Fruit fly (Drosophila melanogaster): Measurements from ENCODE around the gene Drak.

Drak gene

DNA sequence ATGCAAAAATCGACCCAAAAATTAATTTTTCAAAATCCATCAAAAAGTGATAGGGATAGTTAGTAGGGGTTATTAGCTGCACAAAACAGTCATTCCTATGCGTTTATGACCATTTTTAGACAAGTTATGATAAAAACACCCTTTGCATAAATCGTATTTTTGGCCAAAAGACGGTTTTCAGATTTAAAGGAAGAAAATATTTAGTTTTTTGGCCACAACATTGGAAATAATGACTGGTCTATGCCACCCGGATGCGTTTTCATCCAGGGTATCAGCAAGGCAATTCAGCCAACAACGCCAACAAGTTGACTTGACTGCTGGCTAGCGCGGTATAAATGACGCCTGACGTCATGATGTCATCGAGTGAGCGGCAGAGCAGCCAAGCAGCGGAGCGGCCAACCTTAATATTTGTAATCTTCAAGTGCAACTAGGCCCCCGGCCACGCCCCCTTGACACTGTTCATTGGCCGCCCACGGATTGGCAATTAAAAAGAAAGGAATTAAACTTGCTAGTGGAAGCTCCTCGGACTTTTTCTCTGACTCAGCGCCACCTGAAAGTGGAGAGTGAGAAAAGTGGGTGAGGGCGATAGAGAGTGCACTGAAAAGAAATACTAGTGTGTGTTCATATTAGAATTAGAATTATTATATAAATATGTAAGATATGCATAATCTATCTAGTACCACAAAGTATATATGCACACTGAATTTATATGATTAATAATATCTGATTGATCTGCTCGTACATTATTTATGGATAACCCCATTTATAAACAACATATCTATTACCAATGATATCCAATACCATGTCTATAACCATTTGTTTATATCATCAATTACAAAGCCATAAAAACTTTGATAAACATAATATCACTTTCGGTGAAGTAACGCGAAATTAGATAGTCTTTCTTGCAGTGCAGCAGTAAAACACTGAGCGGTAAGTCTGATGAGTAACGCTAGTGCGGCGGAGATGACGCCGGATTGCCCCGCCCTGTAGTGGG is 67.1 kb downstream of the Drak start (continued):
- TF ChIP-seq CG10543 (GFP tag; optimal IDR thresholded peaks at IDR 0.05), result peak; percentile 87
- TF ChIP-seq her (GFP tag; optimal IDR thresholded peaks at IDR 0.05), result no peak
- TF ChIP-seq Ada2b (GFP tag; IDR thresholded peaks at IDR 0.05), result peak; percentile 64
- peak; percentile 94 for TF ChIP-seq CG17361 (GFP tag; IDR thresholded peaks at IDR 0.05)
- TF ChIP-seq CG1024 (GFP tag; IDR thresholded peaks at IDR 0.05), result no peak
- TF ChIP-seq CG4328 (GFP tag; optimal IDR thresholded peaks at IDR 0.05), result peak; percentile 85
- TF ChIP-seq CG11723 (GFP tag; optimal IDR thresholded peaks at IDR 0.05), result peak; percentile 79
- peak; percentile 57 for TF ChIP-seq Chrac-16 (GFP tag; optimal IDR thresholded peaks at IDR 0.05)
- TF ChIP-seq CkIIα-i1 (GFP tag; IDR thresholded peaks at IDR 0.05), result no peak
- peak; percentile 77 for TF ChIP-seq kah (GFP tag; optimal IDR thresholded peaks at IDR 0.05)
- TF ChIP-seq ara (GFP tag; IDR thresholded peaks at IDR 0.05), result no peak
- TF ChIP-seq HLH4C (GFP tag; IDR thresholded peaks at IDR 0.05; ENCODE audit: partially characterized antibody), result no peak
- no peak for TF ChIP-seq abd-A (tag; optimal IDR thresholded peaks at IDR 0.05)
- no peak for TF ChIP-seq ato (GFP tag; IDR thresholded peaks at IDR 0.05; ENCODE audit: partially characterized antibody)
- TF ChIP-seq tap (tag; optimal IDR thresholded peaks at IDR 0.05), result peak; percentile 86
- TF ChIP-seq CG12769 (tag; optimal IDR thresholded peaks at IDR 0.05), result no peak
- peak; percentile 69 for TF ChIP-seq wor (GFP tag; IDR thresholded peaks at IDR 0.05)
- TF ChIP-seq CG6791 (GFP tag; IDR thresholded peaks at IDR 0.05; ENCODE audit: partially characterized antibody), result no peak
- peak; percentile 44 for TF ChIP-seq CG3995 (GFP tag; optimal IDR thresholded peaks at IDR 0.05)
- peak; percentile 80 for TF ChIP-seq kay (GFP tag; optimal IDR thresholded peaks at IDR 0.05)
- peak; percentile 92 for TF ChIP-seq CG8924 (tag; optimal IDR thresholded peaks at IDR 0.05)
- TF ChIP-seq jigr1 (GFP tag; IDR thresholded peaks at IDR 0.05), result 0 out of 3 replicates have a peak, but pooled peaks have one; percentile 35
- no peak for TF ChIP-seq Dll (GFP tag; IDR thresholded peaks at IDR 0.05; ENCODE audit: partially characterized antibody)
- TF ChIP-seq CrebB (tag; optimal IDR thresholded peaks at IDR 0.05), result peak; percentile 74
- 0 out of 2 replicates have a peak, but pooled peaks have one; percentile 12 for TF ChIP-seq Poxn (GFP tag; IDR thresholded peaks at IDR 0.05)
- peak; percentile 68 for TF ChIP-seq CG9932 (GFP tag; IDR thresholded peaks at IDR 0.05)
- TF ChIP-seq Optix (GFP tag; IDR thresholded peaks at IDR 0.05), result no peak
- no peak for TF ChIP-seq ash1 (GFP tag; optimal IDR thresholded peaks at IDR 0.05)
- peak; percentile 62; the same call in 1 of the 2 replicates for TF ChIP-seq vvl (GFP tag; IDR thresholded peaks at IDR 0.05)
- peak; percentile 49 for TF ChIP-seq CG34422 (GFP tag; IDR thresholded peaks at IDR 0.05)
- peak; percentile 86 for TF ChIP-seq D19A (tag; optimal IDR thresholded peaks at IDR 0.05)
- TF ChIP-seq usp (GFP tag; optimal IDR thresholded peaks at IDR 0.05), result no peak
- no peak for TF ChIP-seq cg (GFP tag; optimal IDR thresholded peaks at IDR 0.05)
- TF ChIP-seq cwo (GFP tag; optimal IDR thresholded peaks at IDR 0.05), result peak; percentile 86
- TF ChIP-seq ssp (GFP tag; IDR thresholded peaks at IDR 0.05), result peak; percentile 47; the same call in 1 of the 2 replicates
- TF ChIP-seq ro (GFP tag; IDR thresholded peaks at IDR 0.05), result no peak
- TF ChIP-seq Vsx1 (GFP tag; optimal IDR thresholded peaks at IDR 0.05), result no peak
- no peak for TF ChIP-seq NC2β (GFP tag; optimal IDR thresholded peaks at IDR 0.05)
- peak; percentile 42 for TF ChIP-seq E2f1 (GFP tag; IDR thresholded peaks at IDR 0.05)
- TF ChIP-seq CG18011 (GFP tag; optimal IDR thresholded peaks at IDR 0.05), result peak; percentile 57
- TF ChIP-seq Hmx (GFP tag; optimal IDR thresholded peaks at IDR 0.05), result peak; percentile 29
- no peak for TF ChIP-seq crol (GFP tag; IDR thresholded peaks at IDR 0.05)
- no peak for TF ChIP-seq Kr (GFP tag; optimal IDR thresholded peaks at IDR 0.05)
- no peak for TF ChIP-seq C15 (GFP tag; IDR thresholded peaks at IDR 0.05)
- TF ChIP-seq MBD-R2 (GFP tag; IDR thresholded peaks at IDR 0.05), result no peak
- TF ChIP-seq ac (GFP tag; optimal IDR thresholded peaks at IDR 0.05), result no peak
- peak; percentile 79 for TF ChIP-seq sqz (GFP tag; optimal IDR thresholded peaks at IDR 0.05)
- no peak for TF ChIP-seq fru (optimal IDR thresholded peaks at IDR 0.05)
- no peak for TF ChIP-seq CG8478 (optimal IDR thresholded peaks at IDR 0.05)
- peak; percentile 91 for TF ChIP-seq Meics (GFP tag; optimal IDR thresholded peaks at IDR 0.05)

Measured in whole organism, embryonic.